Worm (Caenorhabditis elegans) whole organism, L1 larva: Measurements from ENCODE around the gene sri-36.
"Not testable (repeated sequence)": the region's sequence is repeated elsewhere in the genome, so short reads cannot be mapped to it uniquely, and the experiment has no call there.

Experiments
- C34B4.2 ChIP-seq: sonication (generic microtip); optimal IDR thresholded peaks from 2 replicates; lab custom pipeline; 2017; ENCODE audit warnings: mild to moderate bottlenecking, missing genetic modification characterization, missing compliant biosample characterization
- Y116A8C.19 ChIP-seq: sonication (generic microtip); optimal IDR thresholded peaks from 2 replicates; lab custom pipeline; 2016; ENCODE audit warnings: missing compliant biosample characterization, missing genetic modification characterization, borderline replicate concordance
- dpl-1 ChIP-seq, 3 experiments: fragments of 150-350 bp in 2 of 3; sonication (generic microtip) in 1 of 3; optimal IDR thresholded peaks; 2 replicates each; lab custom pipeline; 2014 to 2017; ENCODE audit warnings: missing biosample characterization in 3 of 3, missing genetic modification characterization in 3 of 3, missing genetic modification reagents in 3 of 3
- fos-1 ChIP-seq: fragments of 150-350 bp; optimal IDR thresholded peaks from 2 replicates; lab custom pipeline; 2014; ENCODE audit warnings: missing biosample characterization, missing genetic modification characterization
- lin-35 ChIP-seq, 2 experiments: fragments of 150-350 bp; optimal IDR thresholded peaks; 2 replicates each; lab custom pipeline; 2014; ENCODE audit warnings: missing biosample characterization in 2 of 2, missing genetic modification characterization in 2 of 2, missing genetic modification reagents in 2 of 2
- nhr-11 ChIP-seq: fragments of 150-350 bp; optimal IDR thresholded peaks from 2 replicates; lab custom pipeline; 2014; ENCODE audit warnings: missing biosample characterization, missing genetic modification characterization
- nhr-76 ChIP-seq: sonication (generic microtip); optimal IDR thresholded peaks from 2 replicates; lab custom pipeline; 2017; ENCODE audit warnings: missing biosample characterization, missing genetic modification characterization
- nhr-77 ChIP-seq: fragments of 150-350 bp; optimal IDR thresholded peaks from 2 replicates; lab custom pipeline; 2014; ENCODE audit warnings: missing biosample characterization, missing genetic modification characterization
- unc-62 ChIP-seq: fragments of 150-350 bp; optimal IDR thresholded peaks from 2 replicates; lab custom pipeline; 2014; ENCODE audit warnings: missing biosample characterization, missing genetic modification reagents, missing genetic modification characterization
- zip-4 ChIP-seq: fragments of 200-800 bp; sonication (Bioruptor generic); optimal IDR thresholded peaks from 2 replicates; lab custom pipeline; 2018; ENCODE audit warnings: mild to moderate bottlenecking, missing genetic modification characterization, moderate library complexity, missing compliant biosample characterization

DNA sequence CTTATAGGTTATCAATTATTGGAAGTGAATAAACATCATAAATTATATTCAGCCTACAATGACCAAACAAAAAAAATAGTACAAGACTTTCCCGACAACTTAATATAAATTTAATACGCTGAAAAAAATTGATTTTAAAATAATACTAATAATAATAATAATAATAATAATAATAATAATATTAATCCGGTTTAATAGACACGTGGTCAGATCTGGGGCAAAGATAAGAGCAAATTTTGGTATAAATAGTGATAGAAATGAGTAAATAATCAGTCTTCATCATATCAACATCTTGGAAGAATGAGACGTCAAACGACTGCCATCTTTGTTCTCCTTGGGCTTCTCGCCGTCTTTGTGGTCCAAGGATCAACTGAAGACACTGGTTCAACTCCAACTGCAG, 31.2 kb upstream of the sri-36 start, which contains the start of gene msrp-5:
- TF ChIP-seq nhr-77; fos-1 (tag; lab: Kevin White, UChicago); nhr-76 (tag; lab: Kevin White, UChicago); unc-62 (GFP tag; lab: Kevin White, UChicago); C34B4.2; dpl-1 (GFP tag; optimal IDR thresholded peaks at IDR 0.05; lab: Kevin White, UChicago); zip-4 (GFP tag; lab: Kevin White, UChicago); Y116A8C.19 (tag; lab: Kevin White, UChicago); nhr-11 (tag; lab: Kevin White, UChicago); lin-35 (GFP tag; optimal IDR thresholded peaks at IDR 0.05; lab: Kevin White, UChicago): not testable (repeated sequence)
